Worm (Caenorhabditis elegans) whole organism, L4 larva: Measurements from ENCODE around the gene F44B9.10.

Experiments used
- T20F7.1 ChIP-seq: fragments of 200-800 bp; sonication (Bioruptor generic); optimal IDR thresholded peaks from 2 replicates; lab custom pipeline; 2018; ENCODE audit warnings: mild to moderate bottlenecking, missing genetic modification characterization, missing compliant biosample characterization
- Y48G9A.11 ChIP-seq: fragments of 200-800 bp; sonication (Bioruptor generic); IDR thresholded peaks from 2 replicates; pipeline ENCODE4 v1.3.6; 2022; ENCODE audit warnings: missing genetic modification reagents, missing genetic modification characterization, missing compliant biosample characterization
- Y75B8A.6 ChIP-seq: fragments of 200-800 bp; sonication (Bioruptor generic); IDR thresholded peaks from 2 replicates; pipeline ENCODE4 v1.3.6; 2022; ENCODE audit warnings: missing genetic modification reagents, missing genetic modification characterization, missing compliant biosample characterization
- ZK337.2 ChIP-seq: fragments of 200-800 bp; sonication (Bioruptor generic); IDR thresholded peaks from 2 replicates; pipeline ENCODE4 v1.3.6; 2022; ENCODE audit warnings: missing genetic modification reagents, missing genetic modification characterization, missing compliant biosample characterization
- aha-1 ChIP-seq: fragments of 150-350 bp; peaks from one replicate; lab custom pipeline; 2014; ENCODE audit warnings: missing biosample characterization, missing genetic modification characterization
- ama-1 ChIP-seq: fragments of 150-350 bp; optimal IDR thresholded peaks from 2 replicates; lab custom pipeline; 2014; ENCODE audit warnings: inconsistent platforms, mixed read lengths
- attf-4 ChIP-seq: sonication (generic microtip); optimal IDR thresholded peaks from 3 replicates; lab custom pipeline; 2017; ENCODE audit warnings: missing biosample characterization, missing genetic modification characterization
- ceh-20 ChIP-seq: fragments of 200-800 bp; sonication (Bioruptor generic); IDR thresholded peaks from 2 replicates; pipeline ENCODE4 v1.3.6; 2022; ENCODE audit warnings: missing genetic modification reagents, missing genetic modification characterization, missing compliant biosample characterization
- ceh-62 ChIP-seq: sonication (generic microtip); optimal IDR thresholded peaks from 2 replicates; lab custom pipeline; 2017; ENCODE audit warnings: missing biosample characterization, missing genetic modification characterization
- cey-2 ChIP-seq: sonication (generic microtip); optimal IDR thresholded peaks from 3 replicates; lab custom pipeline; 2017; ENCODE audit warnings: missing genetic modification characterization, mild to moderate bottlenecking, missing compliant biosample characterization, antibody characterized with exemption, borderline replicate concordance; ENCODE audit not compliant: insufficient read depth
- daf-16 ChIP-seq, 3 experiments: sonication (generic microtip); optimal IDR thresholded peaks; 2 replicates each; lab custom pipeline; 2016 to 2017; ENCODE audit warnings: missing genetic modification characterization in 3 of 3, missing genetic modification reagents in 3 of 3, mild to moderate bottlenecking in 2 of 3, missing compliant biosample characterization in 2 of 3, missing biosample characterization in 1 of 3, moderate library complexity in 1 of 3
- daf-19 ChIP-seq: fragments of 200-800 bp; sonication (Bioruptor generic); conservative IDR thresholded peaks from 2 replicates; pipeline ENCODE4 v1.3.6; 2022; ENCODE audit warnings: missing genetic modification characterization, missing compliant biosample characterization
- dmd-6 ChIP-seq: fragments of 200-800 bp; sonication (Bioruptor generic); IDR thresholded peaks from 2 replicates; pipeline ENCODE4 v1.3.6; 2022; ENCODE audit warnings: missing genetic modification reagents, missing genetic modification characterization, missing compliant biosample characterization
- dmd-9 ChIP-seq: fragments of 200-800 bp; sonication (Bioruptor generic); IDR thresholded peaks from 2 replicates; pipeline ENCODE4 v1.3.6; 2022; ENCODE audit warnings: missing genetic modification reagents, missing genetic modification characterization, missing compliant biosample characterization
- dpl-1 ChIP-seq: fragments of 150-350 bp; optimal IDR thresholded peaks from 2 replicates; lab custom pipeline; 2014; ENCODE audit warnings: missing biosample characterization, missing genetic modification reagents, missing genetic modification characterization
- duxl-1 ChIP-seq: sonication (generic microtip); optimal IDR thresholded peaks from 2 replicates; lab custom pipeline; 2016; ENCODE audit warnings: mild to moderate bottlenecking, missing genetic modification characterization, moderate library complexity, missing compliant biosample characterization; ENCODE audit not compliant: poor library complexity
- dve-1 ChIP-seq: sonication (generic microtip); optimal IDR thresholded peaks from 2 replicates; lab custom pipeline; 2017; ENCODE audit warnings: antibody characterized with exemption, mild to moderate bottlenecking, missing genetic modification characterization, missing compliant biosample characterization; ENCODE audit not compliant: insufficient read depth
- egl-27 ChIP-seq: sonication (generic microtip); optimal IDR thresholded peaks from 3 replicates; lab custom pipeline; 2017; ENCODE audit warnings: missing biosample characterization, missing genetic modification reagents, missing genetic modification characterization
- fos-1 ChIP-seq: fragments of 150-350 bp; optimal IDR thresholded peaks from 2 replicates; lab custom pipeline; 2014; ENCODE audit warnings: missing biosample characterization, missing genetic modification characterization
- hlh-11 ChIP-seq: fragments of 200-800 bp; sonication (Bioruptor generic); optimal IDR thresholded peaks from 2 replicates; lab custom pipeline; 2018; ENCODE audit warnings: mild to moderate bottlenecking, missing genetic modification characterization, missing compliant biosample characterization
- hlh-30 ChIP-seq: sonication (generic microtip); optimal IDR thresholded peaks from 2 replicates; lab custom pipeline; 2017; ENCODE audit warnings: antibody characterized with exemption, mild to moderate bottlenecking, missing genetic modification characterization, missing compliant biosample characterization; ENCODE audit not compliant: insufficient read depth
- hmg-1.1 ChIP-seq: fragments of 200-800 bp; sonication (Bioruptor generic); IDR thresholded peaks from 2 replicates; pipeline ENCODE4 v1.3.6; 2022; ENCODE audit warnings: missing genetic modification reagents, missing genetic modification characterization, missing compliant biosample characterization
- lim-7 ChIP-seq: fragments of 200-800 bp; sonication (Bioruptor generic); IDR thresholded peaks from 2 replicates; pipeline ENCODE4 v1.3.6; 2022; ENCODE audit warnings: missing genetic modification characterization, missing compliant biosample characterization
- lin-1 ChIP-seq: fragments of 200-800 bp; sonication (Bioruptor generic); IDR thresholded peaks from 2 replicates; pipeline ENCODE4 v1.3.6; 2022; ENCODE audit warnings: missing genetic modification reagents, missing genetic modification characterization, missing compliant biosample characterization
- lin-15B ChIP-seq: fragments of 150-350 bp; sonication (generic microtip); optimal IDR thresholded peaks from 3 replicates; lab custom pipeline; 2014; ENCODE audit warnings: missing biosample characterization, missing genetic modification characterization
- lir-3 ChIP-seq: sonication (generic microtip); optimal IDR thresholded peaks from 2 replicates; lab custom pipeline; 2016; ENCODE audit warnings: mild to moderate bottlenecking, missing genetic modification characterization, missing compliant biosample characterization
- lsy-2 ChIP-seq, 2 experiments: fragments of 150-350 bp in 1 of 2; sonication (generic microtip) in 1 of 2; optimal IDR thresholded peaks; 2 replicates each; lab custom pipeline; 2014 to 2017; ENCODE audit warnings: missing biosample characterization in 2 of 2, missing genetic modification characterization in 2 of 2
- mdt-29 ChIP-seq: fragments of 200-800 bp; sonication (Bioruptor generic); IDR thresholded peaks from 2 replicates; pipeline ENCODE4 v1.3.6; 2022; ENCODE audit warnings: missing genetic modification reagents, missing genetic modification characterization, missing compliant biosample characterization
- mes-2 ChIP-seq: sonication (generic microtip); optimal IDR thresholded peaks from 2 replicates; lab custom pipeline; 2016; ENCODE audit warnings: missing genotype, mild to moderate bottlenecking, missing genetic modification characterization, missing compliant biosample characterization; ENCODE audit not compliant: poor library complexity, severe bottlenecking
- nhr-111 ChIP-seq: fragments of 200-800 bp; sonication (Bioruptor generic); optimal IDR thresholded peaks from 2 replicates; lab custom pipeline; 2018; ENCODE audit warnings: mild to moderate bottlenecking, missing genetic modification characterization, missing compliant biosample characterization
- nhr-41 ChIP-seq: fragments of 200-800 bp; sonication (Bioruptor generic); IDR thresholded peaks from 2 replicates; pipeline ENCODE4 v1.3.6; 2022; ENCODE audit warnings: missing genetic modification reagents, missing genetic modification characterization, missing compliant biosample characterization
- nhr-6 ChIP-seq: fragments of 150-350 bp; optimal IDR thresholded peaks from 2 replicates; lab custom pipeline; 2014; ENCODE audit warnings: missing biosample characterization, missing genetic modification characterization
- nhr-76 ChIP-seq: fragments of 150-350 bp; optimal IDR thresholded peaks from 2 replicates; lab custom pipeline; 2014; ENCODE audit warnings: missing biosample characterization, missing genetic modification characterization
- nhr-77 ChIP-seq: fragments of 150-350 bp; optimal IDR thresholded peaks from 2 replicates; lab custom pipeline; 2014; ENCODE audit warnings: missing biosample characterization, missing genetic modification characterization
- pqm-1 ChIP-seq: sonication (generic microtip); optimal IDR thresholded peaks from 2 replicates; lab custom pipeline; 2017; ENCODE audit warnings: missing biosample characterization, missing genetic modification characterization
- set-16 ChIP-seq: fragments of 200-800 bp; sonication (Bioruptor generic); IDR thresholded peaks from 2 replicates; pipeline ENCODE4 v1.3.6; 2022; ENCODE audit warnings: missing genetic modification reagents, missing genetic modification characterization, missing compliant biosample characterization
- snpc-1.2 ChIP-seq: fragments of 200-800 bp; sonication (Bioruptor generic); IDR thresholded peaks from 2 replicates; pipeline ENCODE4 v1.3.6; 2022; ENCODE audit warnings: missing genetic modification reagents, missing genetic modification characterization, missing compliant biosample characterization
- snpc-4 ChIP-seq: fragments of 150-350 bp; optimal IDR thresholded peaks from 2 replicates; lab custom pipeline; 2014; ENCODE audit warnings: missing biosample characterization, missing genetic modification characterization
- tag-97 ChIP-seq: fragments of 200-800 bp; sonication (Bioruptor generic); IDR thresholded peaks from 2 replicates; pipeline ENCODE4 v1.3.6; 2022; ENCODE audit warnings: missing genetic modification characterization, missing compliant biosample characterization
- unc-62 ChIP-seq, 3 experiments: fragments of 150-350 bp in 1 of 3; sonication (generic microtip); optimal IDR thresholded peaks in 2 of 3; peaks in 1 of 3; 1 replicate in 1 of 3; 2 replicates in 2 of 3; lab custom pipeline; 2014 to 2017; ENCODE audit warnings: missing biosample characterization in 3 of 3, missing genetic modification characterization in 3 of 3, missing genetic modification reagents in 3 of 3, missing genotype in 1 of 3
- zfp-3 ChIP-seq: fragments of 200-800 bp; sonication (Bioruptor generic); conservative IDR thresholded peaks from 2 replicates; pipeline ENCODE4 v1.3.6; 2022; ENCODE audit warnings: missing genetic modification reagents, missing genetic modification characterization, missing compliant biosample characterization
- zip-2 ChIP-seq: fragments of 150-350 bp; optimal IDR thresholded peaks from 2 replicates; lab custom pipeline; 2014; ENCODE audit warnings: missing biosample characterization, missing genetic modification characterization
- ztf-7 ChIP-seq: fragments of 150-350 bp; optimal IDR thresholded peaks from 2 replicates; lab custom pipeline; 2014; ENCODE audit warnings: missing biosample characterization, missing genetic modification characterization

Gene F44B9.10

DNA sequence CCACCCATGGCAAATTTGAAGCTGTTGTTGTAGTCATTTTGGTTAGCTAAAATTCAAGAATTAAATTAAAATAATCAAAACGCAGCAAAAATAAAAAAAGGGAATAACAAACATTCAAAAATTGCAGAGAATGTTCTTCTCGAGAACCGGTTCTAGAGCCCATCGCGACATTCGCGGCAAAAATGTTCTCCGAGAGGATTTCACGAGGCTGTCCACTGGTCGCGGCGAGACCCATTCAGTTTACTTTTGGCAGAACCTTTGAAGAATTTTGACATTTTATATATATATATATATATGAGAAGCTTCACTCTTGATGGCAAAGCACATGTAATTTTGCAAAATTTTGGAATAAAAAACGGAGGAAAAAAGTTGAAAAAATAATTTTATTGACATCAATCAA is 3.9 kb downstream of the F44B9.10 start, which contains the start of gene F44B9.8 (continued):
- TF ChIP-seq hlh-30 (tag; lab: Kevin White, UChicago), result peak; percentile 52
- TF ChIP-seq lin-1, result no peak
- TF ChIP-seq ceh-62 (tag; lab: Kevin White, UChicago), result no peak
- no peak for TF ChIP-seq cey-2 (tag; lab: Kevin White, UChicago)
- TF ChIP-seq nhr-6 (tag; lab: Kevin White, UChicago), result peak; percentile 5
- TF ChIP-seq duxl-1 (tag; lab: Kevin White, UChicago), result no peak
- TF ChIP-seq lin-15B (tag; lab: Kevin White, UChicago), result no peak
- no peak for TF ChIP-seq snpc-1.2
- peak; percentile 84 for TF ChIP-seq mes-2 (tag; lab: Kevin White, UChicago)
- peak; percentile 87 for TF ChIP-seq dpl-1 (GFP tag; lab: Kevin White, UChicago)
- no peak for TF ChIP-seq Y48G9A.11 (GFP tag; lab: Robert Waterston, UW)
- no peak for TF ChIP-seq hlh-11
- TF ChIP-seq nhr-41 (GFP tag; lab: Robert Waterston, UW), result no peak
- TF ChIP-seq T20F7.1 (GFP tag; lab: Kevin White, UChicago), result no peak
- TF ChIP-seq hmg-1.1 (GFP tag; lab: Robert Waterston, UW), result 0 out of 2 replicates have a peak, but pooled peaks have one; percentile 47
- TF ChIP-seq nhr-76 (tag; lab: Kevin White, UChicago), result no peak
- no peak for TF ChIP-seq tag-97 (GFP tag; lab: Robert Waterston, UW)
- no peak for TF ChIP-seq zip-2 (tag; lab: Kevin White, UChicago)
- TF ChIP-seq nhr-77 (tag; lab: Kevin White, UChicago), result peak; percentile 2

DNA sequence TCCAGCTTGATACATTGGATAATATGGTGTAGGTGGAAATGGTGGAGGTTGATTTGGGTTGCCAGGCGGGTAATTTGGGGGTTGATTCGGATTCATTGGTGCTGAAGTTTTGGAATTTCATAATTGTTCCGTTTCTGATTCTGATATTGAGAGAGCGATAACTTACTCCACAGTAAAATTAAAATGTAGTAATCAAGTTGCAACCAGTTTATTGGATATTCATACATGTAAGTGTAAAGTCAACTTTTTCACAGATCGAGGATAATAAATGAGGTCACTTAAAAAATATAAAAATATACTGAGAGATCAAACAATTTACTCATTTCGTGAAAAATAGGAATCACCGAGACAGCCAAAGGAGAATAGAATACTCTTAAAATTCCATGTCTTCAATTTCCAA is 5.5 kb downstream of the F44B9.10 start, which contains the start of gene mdt-30:
mdt-30 (minus strand) TSS at position 101 of the 400 bp plus-strand sequence.
- TF ChIP-seq dve-1, result no peak
- TF ChIP-seq aha-1 (tag; lab: Kevin White, UChicago), result peak; percentile 28

DNA sequence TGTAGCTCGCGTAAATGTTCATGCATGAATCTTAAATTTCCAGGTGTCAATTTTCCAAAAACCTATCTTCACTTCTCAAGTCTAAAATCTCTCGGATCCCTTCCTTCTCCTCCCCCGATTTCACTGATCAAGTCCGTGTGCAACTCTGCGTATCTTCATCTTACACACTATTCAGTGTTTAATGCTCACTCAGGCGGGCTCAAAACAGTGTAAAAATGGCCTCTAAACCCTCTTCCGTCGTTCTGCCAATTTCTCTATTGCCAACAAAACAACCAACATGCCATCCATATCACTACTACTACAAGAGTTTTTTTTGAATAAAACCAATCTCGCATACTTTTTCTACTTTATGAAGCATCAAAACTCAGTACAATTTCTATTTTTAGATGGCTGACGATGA is 11.4 kb downstream of the F44B9.10 start, which contains the start of gene F44B9.2:
F44B9.2 (plus strand) TSS at position 387 of the 400 bp plus-strand sequence.
- TF ChIP-seq zfp-3 (no peak), dmd-6 (GFP tag; lab: Robert Waterston, UW) (no peak), set-16 (no peak), unc-62 (GFP tag; optimal IDR thresholded peaks at IDR 0.05 in 1 of 2; lab: Kevin White, UChicago) (peak in 1 of 2 experiments; percentile 95), unc-62 (tag; optimal IDR thresholded peaks at IDR 0.05; lab: Kevin White, UChicago) (no peak), aha-1 (tag; lab: Kevin White, UChicago) (peak; percentile 46)

DNA sequence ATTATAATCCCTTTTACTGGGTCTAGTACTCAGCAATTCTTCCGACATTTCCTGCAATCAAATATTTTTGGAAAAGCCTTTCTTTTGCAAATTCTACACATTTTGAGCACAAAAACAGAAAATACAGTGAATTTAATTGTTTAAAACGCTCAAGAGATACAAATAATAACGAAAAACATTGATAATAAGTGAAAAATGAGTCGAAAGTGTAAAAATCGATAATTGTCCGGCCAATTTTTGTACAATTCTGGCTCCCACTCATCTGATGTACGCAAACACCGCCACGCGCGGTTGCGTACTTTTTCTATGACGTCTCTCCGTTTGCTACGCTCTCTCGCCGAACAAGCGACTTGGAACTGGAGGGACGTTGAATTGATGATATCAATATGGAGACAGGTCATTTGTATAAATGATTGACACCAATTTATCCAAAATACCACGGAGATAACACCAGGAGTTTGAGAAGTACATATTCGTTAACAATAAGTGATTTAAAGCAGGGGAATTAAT is 12.6 kb downstream of the F44B9.10 start, which contains the start of gene lin-36:
lin-36 (minus strand) TSS at position 51 of the 510 bp plus-strand sequence.
- TF ChIP-seq snpc-4 (tag; lab: Kevin White, UChicago), result no peak
- peak; percentile 89 for TF ChIP-seq dpl-1 (GFP tag; lab: Kevin White, UChicago)
- TF ChIP-seq lim-7 (GFP tag; lab: Robert Waterston, UW), result no peak
- no peak for TF ChIP-seq daf-19 (GFP tag; lab: Robert Waterston, UW)
- TF ChIP-seq attf-4, result no peak
- TF ChIP-seq lsy-2 (tag; optimal IDR thresholded peaks at IDR 0.05; lab: Kevin White, UChicago), result peak in 1 of 2 experiments; percentile 90
- no peak for TF ChIP-seq ZK337.2 (GFP tag; lab: Robert Waterston, UW)
- no peak for TF ChIP-seq lin-1
- TF ChIP-seq lir-3 (tag; lab: Kevin White, UChicago), result no peak
- TF ChIP-seq ama-1 (lab: Kevin White, UChicago), result no peak
- TF ChIP-seq unc-62 (GFP tag; optimal IDR thresholded peaks at IDR 0.05 in 1 of 2; lab: Kevin White, UChicago), result no peak
- no peak for TF ChIP-seq unc-62 (tag; optimal IDR thresholded peaks at IDR 0.05; lab: Kevin White, UChicago)
- TF ChIP-seq pqm-1, result no peak
- peak; percentile 78 for TF ChIP-seq dve-1
- TF ChIP-seq nhr-76 (tag; lab: Kevin White, UChicago), result no peak
- no peak for TF ChIP-seq egl-27 (tag; lab: Kevin White, UChicago)
- TF ChIP-seq dmd-9 (GFP tag; lab: Robert Waterston, UW), result no peak
- no peak for TF ChIP-seq Y75B8A.6
- no peak for TF ChIP-seq daf-16 (GFP tag; optimal IDR thresholded peaks at IDR 0.05; lab: Kevin White, UChicago)
- peak; percentile 51 for TF ChIP-seq daf-16 (tag; optimal IDR thresholded peaks at IDR 0.05; lab: Kevin White, UChicago)
- no peak for TF ChIP-seq ceh-62 (tag; lab: Kevin White, UChicago)
- no peak for TF ChIP-seq tag-97 (GFP tag; lab: Robert Waterston, UW)
- 0 out of 2 replicates have a peak, but pooled peaks have one; percentile 18 for TF ChIP-seq mdt-29
- no peak for TF ChIP-seq nhr-111 (GFP tag; lab: Kevin White, UChicago)
- TF ChIP-seq ztf-7 (tag; lab: Kevin White, UChicago), result no peak
- no peak for TF ChIP-seq fos-1 (tag; lab: Kevin White, UChicago)
- TF ChIP-seq ceh-20 (GFP tag; lab: Robert Waterston, UW), result no peak
